Fruit fly (Drosophila melanogaster) whole organism, embryonic: ENCODE measurements around the gene Pde11.

ENCODE experiments used
- Adf1 ChIP-seq: fragments of 200-800 bp; sonication (Bioruptor generic); IDR thresholded peaks from 2 replicates; pipeline ENCODE4 v1.3.6; 2022; ENCODE audit warnings: missing biosample characterization, missing genetic modification characterization
- B-H2 ChIP-seq: fragments of 200-800 bp; sonication (Bioruptor generic); optimal IDR thresholded peaks from 2 replicates; lab custom pipeline; 2018; ENCODE audit warnings: missing biosample characterization, mild to moderate bottlenecking, missing genetic modification characterization
- CG10543 ChIP-seq: fragments of 200-800 bp; sonication (Bioruptor generic); optimal IDR thresholded peaks from 3 replicates; lab custom pipeline; 2017; ENCODE audit warnings: missing biosample characterization, mild to moderate bottlenecking, missing genetic modification characterization, moderate library complexity
- CG11247 ChIP-seq: fragments of 200-800 bp; sonication (Bioruptor generic); IDR thresholded peaks from 2 replicates; pipeline ENCODE4 v1.3.6; 2022; ENCODE audit warnings: missing biosample characterization, missing genetic modification characterization
- CG12236 ChIP-seq: fragments of 200-800 bp; sonication (Bioruptor generic); optimal IDR thresholded peaks from 2 replicates; lab custom pipeline; 2016; ENCODE audit warnings: missing biosample characterization, missing genetic modification characterization
- CG12942 ChIP-seq: fragments of 200-800 bp; sonication (Bioruptor generic); optimal IDR thresholded peaks from 3 replicates; lab custom pipeline; 2016; ENCODE audit warnings: missing biosample characterization, missing genetic modification characterization
- CG13424 ChIP-seq: fragments of 200-800 bp; sonication (Bioruptor generic); optimal IDR thresholded peaks from 2 replicates; lab custom pipeline; 2019; ENCODE audit warnings: missing biosample characterization, mild to moderate bottlenecking, missing genetic modification characterization, moderate library complexity
- CG13894 ChIP-seq: fragments of 200-800 bp; sonication (Bioruptor generic); optimal IDR thresholded peaks from 3 replicates; lab custom pipeline; 2018; ENCODE audit warnings: missing biosample characterization, mild to moderate bottlenecking, missing genetic modification characterization, moderate library complexity
- CG15269 ChIP-seq: fragments of 200-800 bp; sonication (Bioruptor generic); optimal IDR thresholded peaks from 2 replicates; lab custom pipeline; 2018; ENCODE audit warnings: missing biosample characterization, mild to moderate bottlenecking, missing genetic modification characterization, moderate library complexity
- CG15601 ChIP-seq: fragments of 200-800 bp; sonication (Bioruptor generic); optimal IDR thresholded peaks from 3 replicates; lab custom pipeline; 2019; ENCODE audit warnings: missing biosample characterization, mild to moderate bottlenecking, missing genetic modification characterization, moderate library complexity
- CG16779 ChIP-seq: fragments of 200-800 bp; sonication (Bioruptor generic); IDR thresholded peaks from 2 replicates; pipeline ENCODE4 v1.3.6; 2022; ENCODE audit warnings: missing biosample characterization, missing genetic modification characterization
- CG17328 ChIP-seq: fragments of 200-800 bp; sonication (Bioruptor generic); IDR thresholded peaks from 2 replicates; pipeline ENCODE4 v1.3.6; 2022; ENCODE audit warnings: missing biosample characterization, missing genetic modification characterization
- CG2199 ChIP-seq: fragments of 200-800 bp; sonication (Bioruptor generic); IDR thresholded peaks from 3 replicates; pipeline ENCODE4 v1.3.6; 2022; ENCODE audit warnings: missing biosample characterization, missing genetic modification characterization
- CG2712 ChIP-seq: fragments of 200-800 bp; optimal IDR thresholded peaks from 3 replicates; lab custom pipeline; 2019; ENCODE audit warnings: missing biosample characterization, mild to moderate bottlenecking, missing genetic modification characterization, moderate library complexity
- CG3407 ChIP-seq: fragments of 200-800 bp; sonication (Bioruptor generic); optimal IDR thresholded peaks from 2 replicates; lab custom pipeline; 2018; ENCODE audit warnings: missing biosample characterization, mild to moderate bottlenecking, missing genetic modification characterization
- CG34376 ChIP-seq: fragments of 200-800 bp; sonication (Bioruptor generic); optimal IDR thresholded peaks from 2 replicates; lab custom pipeline; 2018; ENCODE audit warnings: missing biosample characterization, mild to moderate bottlenecking, missing genetic modification characterization
- CG42726 ChIP-seq: fragments of 200-800 bp; sonication (Bioruptor generic); IDR thresholded peaks from 2 replicates; pipeline ENCODE4 v1.3.6; 2022; ENCODE audit warnings: missing biosample characterization, missing genetic modification characterization; ENCODE audit not compliant: partially characterized antibody
- CG6254 ChIP-seq: fragments of 200-800 bp; sonication (Bioruptor generic); optimal IDR thresholded peaks from 3 replicates; lab custom pipeline; 2017; ENCODE audit warnings: mild to moderate bottlenecking, missing biosample characterization, missing genetic modification reagents, missing genetic modification characterization
- CG6765 ChIP-seq: fragments of 200-800 bp; sonication (Bioruptor generic); optimal IDR thresholded peaks from 3 replicates; lab custom pipeline; 2017; ENCODE audit warnings: missing biosample characterization, mild to moderate bottlenecking, missing genetic modification characterization
- CG6791 ChIP-seq: fragments of 200-800 bp; sonication (Bioruptor generic); IDR thresholded peaks from 3 replicates; pipeline ENCODE4 v1.3.6; 2022; ENCODE audit warnings: missing biosample characterization, missing genetic modification characterization; ENCODE audit not compliant: partially characterized antibody
- CG7839 ChIP-seq: fragments of 200-800 bp; sonication (Bioruptor generic); optimal IDR thresholded peaks from 3 replicates; lab custom pipeline; 2018; ENCODE audit warnings: missing biosample characterization, mild to moderate bottlenecking, missing genetic modification characterization, moderate library complexity
- CG8290 ChIP-seq, 3 experiments: fragments of 200-800 bp; sonication (Bioruptor generic); optimal IDR thresholded peaks; 2 replicates each; lab custom pipeline; 2016 to 2019; ENCODE audit warnings: missing biosample characterization in 3 of 3, missing genetic modification characterization in 3 of 3, mild to moderate bottlenecking in 2 of 3, moderate library complexity in 1 of 3
- CG9876 ChIP-seq: fragments of 200-800 bp; sonication (Bioruptor generic); optimal IDR thresholded peaks from 2 replicates; lab custom pipeline; 2016; ENCODE audit warnings: missing biosample characterization, missing genetic modification characterization
- Dbx ChIP-seq: fragments of 200-800 bp; sonication (Bioruptor generic); IDR thresholded peaks from 3 replicates; pipeline ENCODE4 v1.3.6; 2022; ENCODE audit warnings: missing biosample characterization, missing genetic modification characterization
- Dref ChIP-seq: fragments of 200-800 bp; sonication (Bioruptor generic); IDR thresholded peaks from 2 replicates; pipeline ENCODE4 v1.3.6; 2022; ENCODE audit warnings: missing biosample characterization, missing genetic modification characterization
- Drgx ChIP-seq: fragments of 200-800 bp; sonication (Bioruptor generic); IDR thresholded peaks from 2 replicates; pipeline ENCODE4 v1.3.6; 2022; ENCODE audit warnings: missing biosample characterization, missing genetic modification characterization
- HLHmδ ChIP-seq: fragments of 200-800 bp; sonication (Bioruptor generic); optimal IDR thresholded peaks from 2 replicates; lab custom pipeline; 2018; ENCODE audit warnings: missing biosample characterization, mild to moderate bottlenecking, missing genetic modification characterization, moderate library complexity
- Lhr ChIP-seq: fragments of 200-800 bp; sonication (Bioruptor generic); optimal IDR thresholded peaks from 3 replicates; lab custom pipeline; 2017; ENCODE audit warnings: mild to moderate bottlenecking, missing biosample characterization, missing genetic modification reagents, missing genetic modification characterization
- Max ChIP-seq: fragments of 200-800 bp; sonication (Bioruptor generic); optimal IDR thresholded peaks from 2 replicates; lab custom pipeline; 2016; ENCODE audit warnings: missing biosample characterization, mild to moderate bottlenecking, missing genetic modification characterization
- Mrtf ChIP-seq: fragments of 200-800 bp; sonication (Bioruptor generic); IDR thresholded peaks from 3 replicates; pipeline ENCODE4 v1.3.6; 2022; ENCODE audit warnings: missing biosample characterization, missing genetic modification characterization
- Nf-YB ChIP-seq: fragments of 200-800 bp; sonication (Bioruptor generic); optimal IDR thresholded peaks from 3 replicates; lab custom pipeline; 2019; ENCODE audit warnings: missing biosample characterization, mild to moderate bottlenecking, missing genetic modification characterization, moderate library complexity
- Sry-δ ChIP-seq: fragments of 200-800 bp; sonication (Bioruptor generic); optimal IDR thresholded peaks from 2 replicates; lab custom pipeline; 2016; ENCODE audit warnings: missing biosample characterization, missing genetic modification characterization
- ato ChIP-seq: fragments of 200-800 bp; sonication (Bioruptor generic); IDR thresholded peaks from 2 replicates; pipeline ENCODE4 v1.3.6; 2022; ENCODE audit warnings: missing biosample characterization, missing genetic modification characterization; ENCODE audit not compliant: partially characterized antibody
- az2 ChIP-seq: fragments of 200-800 bp; sonication (Bioruptor generic); optimal IDR thresholded peaks from 3 replicates; lab custom pipeline; 2016; ENCODE audit warnings: missing biosample characterization, missing genetic modification characterization
- cg ChIP-seq: fragments of 200-800 bp; sonication (Bioruptor generic); optimal IDR thresholded peaks from 3 replicates; lab custom pipeline; 2019; ENCODE audit warnings: missing biosample characterization, mild to moderate bottlenecking, missing genetic modification characterization, moderate library complexity
- chinmo ChIP-seq: fragments of 200-800 bp; sonication (Bioruptor generic); IDR thresholded peaks from 4 replicates; pipeline ENCODE4 v1.3.6; 2022; ENCODE audit warnings: missing biosample characterization, missing genetic modification characterization; ENCODE audit not compliant: partially characterized antibody
- ci ChIP-seq: fragments of 200-800 bp; sonication (Bioruptor generic); IDR thresholded peaks from 3 replicates; pipeline ENCODE4 v1.3.6; 2022; ENCODE audit warnings: missing biosample characterization, missing genetic modification characterization
- fd102C ChIP-seq: fragments of 200-800 bp; sonication (Bioruptor generic); optimal IDR thresholded peaks from 2 replicates; lab custom pipeline; 2018; ENCODE audit warnings: missing biosample characterization, mild to moderate bottlenecking, missing genetic modification characterization, moderate library complexity
- gcm ChIP-seq: fragments of 200-800 bp; sonication (Bioruptor generic); optimal IDR thresholded peaks from 2 replicates; lab custom pipeline; 2019; ENCODE audit warnings: missing biosample characterization, mild to moderate bottlenecking, missing genetic modification characterization, moderate library complexity
- kni ChIP-seq: fragments of 200-800 bp; sonication (Bioruptor generic); optimal IDR thresholded peaks from 3 replicates; lab custom pipeline; 2017; ENCODE audit warnings: mild to moderate bottlenecking, missing biosample characterization, missing genetic modification reagents, missing genetic modification characterization
- knrl ChIP-seq: fragments of 200-800 bp; sonication (Bioruptor generic); IDR thresholded peaks from 3 replicates; pipeline ENCODE4 v1.3.6; 2022; ENCODE audit warnings: missing biosample characterization, missing genetic modification characterization; ENCODE audit not compliant: partially characterized antibody
- prd ChIP-seq, 3 experiments: fragments of >200 bp in 2 of 3; fragments of 200-800 bp in 1 of 3; sonication (Bioruptor generic) in 1 of 3; optimal IDR thresholded peaks in 2 of 3; IDR thresholded peaks in 1 of 3; 2 replicates in 2 of 3; 3 replicates in 1 of 3; pipeline versions ENCODE4 v1.3.6 to Lab custom; 2017 to 2022; ENCODE audit warnings: missing biosample characterization in 1 of 3, missing genetic modification characterization in 1 of 3
- rib ChIP-seq: fragments of 200-800 bp; sonication (Bioruptor generic); IDR thresholded peaks from 2 replicates; pipeline ENCODE4 v1.3.6; 2022; ENCODE audit warnings: missing biosample characterization, missing genetic modification characterization
- sim ChIP-seq: fragments of 200-800 bp; sonication (Bioruptor generic); IDR thresholded peaks from 2 replicates; pipeline ENCODE4 v1.3.6; 2022; ENCODE audit warnings: missing biosample characterization, missing genetic modification characterization
- stwl ChIP-seq: fragments of 200-800 bp; sonication (Bioruptor generic); optimal IDR thresholded peaks from 3 replicates; lab custom pipeline; 2018; ENCODE audit warnings: missing biosample characterization, mild to moderate bottlenecking, missing genetic modification characterization, moderate library complexity
- unc-4 ChIP-seq: fragments of 200-800 bp; sonication (Bioruptor generic); IDR thresholded peaks from 2 replicates; pipeline ENCODE4 v1.3.6; 2022; ENCODE audit warnings: missing biosample characterization, missing genetic modification characterization; ENCODE audit not compliant: partially characterized antibody
- vvl ChIP-seq: fragments of 200-800 bp; sonication (Bioruptor generic); IDR thresholded peaks from 2 replicates; pipeline ENCODE4 v1.3.6; 2022; ENCODE audit warnings: missing biosample characterization, missing genetic modification characterization
- zfh1 ChIP-seq: fragments of 200-800 bp; sonication (Bioruptor generic); IDR thresholded peaks from 3 replicates; pipeline ENCODE4 v1.3.6; 2022; ENCODE audit warnings: missing biosample characterization, missing genetic modification characterization

Gene Pde11

dm6 chr2L:18503760-18504159, 86.4 kb downstream of the Pde11 start, which contains the start of gene kon (continued):
- 0 out of 2 replicates have a peak, but pooled peaks have one; percentile 31 for TF ChIP-seq CG42726
- no peak for TF ChIP-seq CG15601 (tag; lab: Kevin White, UChicago)
- TF ChIP-seq CG12236 (GFP tag; lab: Kevin White, UChicago), result no peak
- TF ChIP-seq az2 (GFP tag; lab: Kevin White, UChicago), result no peak
- no peak for TF ChIP-seq CG9876 (GFP tag; lab: Kevin White, UChicago)
- no peak for TF ChIP-seq CG13424 (tag; lab: Kevin White, UChicago)
- no peak for TF ChIP-seq Dref
- peak; percentile 92 for TF ChIP-seq CG2199 (GFP tag; lab: Robert Waterston, UW)
- TF ChIP-seq Adf1, result 0 out of 2 replicates have a peak, but pooled peaks have one; percentile 13
- TF ChIP-seq stwl (tag; lab: Kevin White, UChicago), result no peak
- TF ChIP-seq B-H2 (GFP tag; lab: Kevin White, UChicago), result no peak
- no peak for TF ChIP-seq kni (GFP tag; lab: Kevin White, UChicago)
- TF ChIP-seq fd102C (GFP tag; lab: Kevin White, UChicago), result no peak
- TF ChIP-seq CG16779 (GFP tag; lab: Robert Waterston, UW), result no peak
- TF ChIP-seq CG11247 (GFP tag; lab: Robert Waterston, UW), result 0 out of 2 replicates have a peak, but pooled peaks have one; percentile 16
- TF ChIP-seq Sry-δ (GFP tag; lab: Kevin White, UChicago), result no peak
- TF ChIP-seq ci (GFP tag; lab: Robert Waterston, UW), result peak; percentile 64
- TF ChIP-seq CG3407 (GFP tag; lab: Kevin White, UChicago), result no peak
- TF ChIP-seq CG7839 (tag; lab: Kevin White, UChicago), result no peak
- TF ChIP-seq unc-4 (GFP tag; lab: Robert Waterston, UW), result no peak
- no peak for TF ChIP-seq CG6765 (GFP tag; lab: Kevin White, UChicago)
- no peak for TF ChIP-seq cg (GFP tag; lab: Kevin White, UChicago)
- TF ChIP-seq CG12942 (GFP tag; lab: Kevin White, UChicago), result no peak
- no peak for TF ChIP-seq gcm (GFP tag; lab: Kevin White, UChicago)
- TF ChIP-seq CG34376 (GFP tag; lab: Kevin White, UChicago), result no peak
- TF ChIP-seq sim (GFP tag; lab: Robert Waterston, UW), result no peak
- peak; percentile 49; the same call in 1 of the 2 replicates for TF ChIP-seq rib
- TF ChIP-seq knrl (GFP tag; lab: Robert Waterston, UW), result peak; percentile 26; the same call in 1 of the 3 replicates
- TF ChIP-seq CG17328 (GFP tag; lab: Robert Waterston, UW), result 0 out of 2 replicates have a peak, but pooled peaks have one; percentile 11
- no peak for TF ChIP-seq CG6254 (GFP tag; lab: Kevin White, UChicago)
- TF ChIP-seq Dbx (GFP tag; lab: Robert Waterston, UW), result 0 out of 3 replicates have a peak, but pooled peaks have one; percentile 21
- no peak for TF ChIP-seq Lhr
- peak; percentile 35; the same call in 1 of the 2 replicates for TF ChIP-seq Drgx
- TF ChIP-seq CG2712 (tag; lab: Kevin White, UChicago), result peak; percentile 22
- no peak for TF ChIP-seq CG15269 (tag; lab: Kevin White, UChicago)
- peak; percentile 20 for TF ChIP-seq Nf-YB
- TF ChIP-seq Mrtf (GFP tag; lab: Robert Waterston, UW), result no peak
- TF ChIP-seq CG10543 (GFP tag; lab: Kevin White, UChicago), result peak; percentile 80
- TF ChIP-seq HLHmδ (GFP tag; lab: Kevin White, UChicago), result no peak
- TF ChIP-seq Max (GFP tag; lab: Kevin White, UChicago), result no peak
- no peak for TF ChIP-seq CG8290 (GFP tag; optimal IDR thresholded peaks at IDR 0.05; lab: Kevin White, UChicago)
- TF ChIP-seq CG8290 (tag; optimal IDR thresholded peaks at IDR 0.05; lab: Kevin White, UChicago), result peak in 1 of 2 experiments; percentile 32
- no peak for TF ChIP-seq prd (optimal IDR thresholded peaks at IDR 0.05; lab: Kevin White, UChicago)
- TF ChIP-seq prd (GFP tag; IDR thresholded peaks at IDR 0.05; lab: Robert Waterston, UW), result peak; percentile 25; the same call in 1 of the 3 replicates
- peak; percentile 61; the same call in 2 of the 3 replicates for TF ChIP-seq CG6791
- TF ChIP-seq vvl, result peak; percentile 36; the same call in 1 of the 2 replicates
- TF ChIP-seq ato (GFP tag; lab: Robert Waterston, UW), result no peak
- TF ChIP-seq chinmo (GFP tag; lab: Robert Waterston, UW), result 0 out of 4 replicates have a peak, but pooled peaks have one; percentile 54
- no peak for TF ChIP-seq CG13894 (tag; lab: Kevin White, UChicago)
- TF ChIP-seq zfh1 (GFP tag; lab: Robert Waterston, UW), result peak; percentile 54; the same call in 2 of the 3 replicates
